Fruit fly (Drosophila melanogaster) whole organism, embryonic: Measurements from ENCODE around the gene SclA.

Source experiments
- Bdp1 ChIP-seq: fragments of 200-800 bp; sonication (Bioruptor generic); optimal IDR thresholded peaks from 3 replicates; lab custom pipeline; 2016; ENCODE audit warnings: missing biosample characterization, missing genetic modification characterization
- Bgb ChIP-seq: fragments of 200-800 bp; sonication (Bioruptor generic); IDR thresholded peaks from 2 replicates; pipeline ENCODE4 v1.3.6; 2022; ENCODE audit warnings: missing biosample characterization, missing genetic modification characterization; ENCODE audit not compliant: partially characterized antibody
- BtbVII ChIP-seq: fragments of 200-800 bp; sonication (Bioruptor generic); optimal IDR thresholded peaks from 3 replicates; lab custom pipeline; 2017; ENCODE audit warnings: missing biosample characterization, mild to moderate bottlenecking, missing genetic modification characterization
- CG1233 ChIP-seq: fragments of 200-800 bp; sonication (Bioruptor generic); optimal IDR thresholded peaks from 4 replicates; lab custom pipeline; 2018; ENCODE audit warnings: missing biosample characterization, mild to moderate bottlenecking, missing genetic modification characterization
- CG12659 ChIP-seq: fragments of 200-800 bp; sonication (Bioruptor generic); optimal IDR thresholded peaks from 3 replicates; lab custom pipeline; 2017; ENCODE audit warnings: mild to moderate bottlenecking, missing biosample characterization, missing genetic modification reagents, missing genetic modification characterization
- CG12769 ChIP-seq: fragments of 200-800 bp; sonication (Bioruptor generic); optimal IDR thresholded peaks from 2 replicates; lab custom pipeline; 2019; ENCODE audit warnings: missing biosample characterization, mild to moderate bottlenecking, missing genetic modification characterization, moderate library complexity
- CG13287 ChIP-seq: fragments of 200-800 bp; sonication (Bioruptor generic); IDR thresholded peaks from 2 replicates; pipeline ENCODE4 v1.3.6; 2022; ENCODE audit warnings: missing biosample characterization, missing genetic modification characterization; ENCODE audit not compliant: partially characterized antibody
- CG13624 ChIP-seq: fragments of 200-800 bp; sonication (Bioruptor generic); optimal IDR thresholded peaks from 2 replicates; lab custom pipeline; 2016; ENCODE audit warnings: missing biosample characterization, missing genetic modification characterization
- CG2129 ChIP-seq: fragments of 200-800 bp; sonication (Bioruptor generic); IDR thresholded peaks from 2 replicates; pipeline ENCODE4 v1.3.6; 2022; ENCODE audit warnings: missing biosample characterization, missing genetic modification characterization; ENCODE audit not compliant: partially characterized antibody
- CG2199 ChIP-seq: fragments of 200-800 bp; sonication (Bioruptor generic); IDR thresholded peaks from 3 replicates; pipeline ENCODE4 v1.3.6; 2022; ENCODE audit warnings: missing biosample characterization, missing genetic modification characterization
- CG30403 ChIP-seq: fragments of 200-800 bp; sonication (Bioruptor generic); optimal IDR thresholded peaks from 3 replicates; lab custom pipeline; 2016; ENCODE audit warnings: missing biosample characterization, missing genetic modification characterization
- CG31441 ChIP-seq: fragments of 200-800 bp; sonication (Bioruptor generic); IDR thresholded peaks from 2 replicates; pipeline ENCODE4 v1.3.6; 2022; ENCODE audit warnings: missing biosample characterization, missing genetic modification characterization
- CG32767 ChIP-seq: fragments of 200-800 bp; sonication (Bioruptor generic); IDR thresholded peaks from 2 replicates; pipeline ENCODE4 v1.3.6; 2022; ENCODE audit warnings: missing biosample characterization, missing genetic modification characterization
- CG33213 ChIP-seq: fragments of 200-800 bp; sonication (Bioruptor generic); optimal IDR thresholded peaks from 3 replicates; lab custom pipeline; 2016; ENCODE audit warnings: missing biosample characterization, missing genetic modification characterization
- CG33557 ChIP-seq: fragments of 200-800 bp; sonication (Bioruptor generic); optimal IDR thresholded peaks from 2 replicates; lab custom pipeline; 2019; ENCODE audit warnings: missing biosample characterization, mild to moderate bottlenecking, missing genetic modification characterization, moderate library complexity
- CG3838 ChIP-seq: fragments of 200-800 bp; sonication (Bioruptor generic); optimal IDR thresholded peaks from 3 replicates; lab custom pipeline; 2016; ENCODE audit warnings: missing biosample characterization, missing genetic modification characterization
- CG4404 ChIP-seq: fragments of 200-800 bp; sonication (Bioruptor generic); IDR thresholded peaks from 2 replicates; pipeline ENCODE4 v1.3.6; 2022; ENCODE audit warnings: missing biosample characterization, missing genetic modification characterization
- CG7357 ChIP-seq: fragments of 200-800 bp; sonication (Bioruptor generic); IDR thresholded peaks from 3 replicates; pipeline ENCODE4 v1.3.6; 2022; ENCODE audit warnings: missing biosample characterization, missing genetic modification characterization
- CG7839 ChIP-seq: fragments of 200-800 bp; sonication (Bioruptor generic); optimal IDR thresholded peaks from 3 replicates; lab custom pipeline; 2018; ENCODE audit warnings: missing biosample characterization, mild to moderate bottlenecking, missing genetic modification characterization, moderate library complexity
- CG8281 ChIP-seq: fragments of 200-800 bp; sonication (Bioruptor generic); optimal IDR thresholded peaks from 2 replicates; lab custom pipeline; 2018; ENCODE audit warnings: missing biosample characterization, mild to moderate bottlenecking, missing genetic modification characterization, moderate library complexity
- CG8290 ChIP-seq, 3 experiments: fragments of 200-800 bp; sonication (Bioruptor generic); optimal IDR thresholded peaks; 2 replicates each; lab custom pipeline; 2016 to 2019; ENCODE audit warnings: missing biosample characterization in 3 of 3, missing genetic modification characterization in 3 of 3, mild to moderate bottlenecking in 2 of 3, moderate library complexity in 1 of 3
- D19B ChIP-seq: fragments of 200-800 bp; sonication (Bioruptor generic); optimal IDR thresholded peaks from 2 replicates; lab custom pipeline; 2017; ENCODE audit warnings: missing biosample characterization, mild to moderate bottlenecking, missing genetic modification characterization
- Dbx ChIP-seq: fragments of 200-800 bp; sonication (Bioruptor generic); IDR thresholded peaks from 3 replicates; pipeline ENCODE4 v1.3.6; 2022; ENCODE audit warnings: missing biosample characterization, missing genetic modification characterization
- Deaf1 ChIP-seq: fragments of 200-800 bp; optimal IDR thresholded peaks from 3 replicates; lab custom pipeline; 2019; ENCODE audit warnings: missing biosample characterization, mild to moderate bottlenecking, missing genetic modification characterization, moderate library complexity
- E2f2 ChIP-seq: fragments of 200-800 bp; sonication (Bioruptor generic); IDR thresholded peaks from 2 replicates; pipeline ENCODE4 v1.3.6; 2022; ENCODE audit warnings: missing biosample characterization, missing genetic modification characterization
- Hmr ChIP-seq: fragments of 200-800 bp; sonication (Bioruptor generic); optimal IDR thresholded peaks from 3 replicates; lab custom pipeline; 2017; ENCODE audit warnings: mild to moderate bottlenecking, missing biosample characterization, missing genetic modification reagents, missing genetic modification characterization
- Hr78 ChIP-seq, 2 experiments: fragments of 200-800 bp in 1 of 2; fragments of >200 bp in 1 of 2; sonication (Bioruptor generic) in 1 of 2; optimal IDR thresholded peaks; 2 replicates each; lab custom pipeline; 2017 to 2019; ENCODE audit warnings: missing biosample characterization in 2 of 2, missing genetic modification characterization in 2 of 2, mild to moderate bottlenecking in 1 of 2, moderate library complexity in 1 of 2
- Med ChIP-seq: fragments of 200-800 bp; sonication (Bioruptor generic); peaks from one replicate; lab custom pipeline; 2016; ENCODE audit warnings: missing biosample characterization, missing genetic modification characterization, mild to moderate bottlenecking, inconsistent platforms, moderate library complexity
- PHDP ChIP-seq: fragments of 200-800 bp; sonication (Bioruptor generic); optimal IDR thresholded peaks from 3 replicates; lab custom pipeline; 2018; ENCODE audit warnings: missing biosample characterization, mild to moderate bottlenecking, missing genetic modification characterization, moderate library complexity
- Pdp1 ChIP-seq, 2 experiments: fragments of 200-800 bp; sonication (Bioruptor generic); optimal IDR thresholded peaks; 3 replicates each; lab custom pipeline; 2016; ENCODE audit warnings: missing biosample characterization in 2 of 2, missing genetic modification characterization in 2 of 2, mild to moderate bottlenecking in 1 of 2, moderate library complexity in 1 of 2
- Poxn ChIP-seq: fragments of 200-800 bp; sonication (Bioruptor generic); IDR thresholded peaks from 2 replicates; pipeline ENCODE4 v1.3.6; 2022; ENCODE audit warnings: missing biosample characterization, missing genetic modification characterization
- abd-A ChIP-seq: fragments of 200-800 bp; sonication (Bioruptor generic); optimal IDR thresholded peaks from 3 replicates; lab custom pipeline; 2019; ENCODE audit warnings: missing biosample characterization, mild to moderate bottlenecking, missing genetic modification characterization, moderate library complexity
- ap ChIP-seq: fragments of 200-800 bp; sonication (Bioruptor generic); IDR thresholded peaks from 2 replicates; pipeline ENCODE4 v1.3.6; 2022; ENCODE audit warnings: missing biosample characterization, missing genetic modification characterization
- ase ChIP-seq: fragments of 200-800 bp; sonication (Bioruptor generic); IDR thresholded peaks from 3 replicates; pipeline ENCODE4 v1.3.6; 2022; ENCODE audit warnings: missing biosample characterization, missing genetic modification characterization
- chinmo ChIP-seq: fragments of 200-800 bp; sonication (Bioruptor generic); IDR thresholded peaks from 4 replicates; pipeline ENCODE4 v1.3.6; 2022; ENCODE audit warnings: missing biosample characterization, missing genetic modification characterization; ENCODE audit not compliant: partially characterized antibody
- dati ChIP-seq: fragments of 200-800 bp; sonication (Bioruptor generic); IDR thresholded peaks from 2 replicates; pipeline ENCODE4 v1.3.6; 2022; ENCODE audit warnings: missing biosample characterization, missing genetic modification characterization
- exex ChIP-seq: fragments of 200-800 bp; sonication (Bioruptor generic); optimal IDR thresholded peaks from 4 replicates; lab custom pipeline; 2018; ENCODE audit warnings: missing biosample characterization, mild to moderate bottlenecking, missing genetic modification characterization, moderate library complexity
- ftz-f1 ChIP-seq: fragments of 200-800 bp; sonication (Bioruptor generic); optimal IDR thresholded peaks from 2 replicates; lab custom pipeline; 2016; ENCODE audit warnings: missing biosample characterization, missing genetic modification characterization
- ind ChIP-seq: fragments of 200-800 bp; sonication (Bioruptor generic); optimal IDR thresholded peaks from 3 replicates; lab custom pipeline; 2016; ENCODE audit warnings: missing biosample characterization, missing genetic modification characterization
- lab ChIP-seq: fragments of 200-800 bp; sonication (Bioruptor generic); optimal IDR thresholded peaks from 3 replicates; lab custom pipeline; 2017; ENCODE audit warnings: missing biosample characterization, missing genetic modification characterization, mild to moderate bottlenecking, moderate library complexity, missing genetic modification reagents
- mirr ChIP-seq: fragments of 200-800 bp; sonication (Bioruptor generic); optimal IDR thresholded peaks from 3 replicates; lab custom pipeline; 2018; ENCODE audit warnings: missing biosample characterization, mild to moderate bottlenecking, missing genetic modification characterization
- oc ChIP-seq: fragments of 200-800 bp; sonication (Bioruptor generic); optimal IDR thresholded peaks from 2 replicates; lab custom pipeline; 2018; ENCODE audit warnings: missing biosample characterization, mild to moderate bottlenecking, missing genetic modification characterization, moderate library complexity
- sc ChIP-seq, 3 experiments: fragments of >200 bp in 2 of 3; fragments of 200-800 bp in 1 of 3; sonication (Bioruptor generic) in 1 of 3; optimal IDR thresholded peaks; 2 replicates in 2 of 3; 3 replicates in 1 of 3; lab custom pipeline; 2017; ENCODE audit warnings: mild to moderate bottlenecking in 1 of 3, missing biosample characterization in 1 of 3, missing genetic modification characterization in 1 of 3, missing genetic modification reagents in 1 of 3
- sd ChIP-seq: fragments of 200-800 bp; sonication (Bioruptor generic); optimal IDR thresholded peaks from 3 replicates; lab custom pipeline; 2018; ENCODE audit warnings: missing biosample characterization, mild to moderate bottlenecking, missing genetic modification characterization, moderate library complexity
- so ChIP-seq: fragments of 200-800 bp; sonication (Bioruptor generic); IDR thresholded peaks from 3 replicates; pipeline ENCODE4 v1.3.6; 2022; ENCODE audit warnings: missing biosample characterization, missing genetic modification characterization
- sqz ChIP-seq: fragments of 200-800 bp; sonication (Bioruptor generic); optimal IDR thresholded peaks from 3 replicates; lab custom pipeline; 2018; ENCODE audit warnings: missing biosample characterization, mild to moderate bottlenecking, missing genetic modification characterization
- sug ChIP-seq: fragments of 200-800 bp; optimal IDR thresholded peaks from 2 replicates; lab custom pipeline; 2019; ENCODE audit warnings: missing biosample characterization, mild to moderate bottlenecking, missing genetic modification characterization, moderate library complexity
- z ChIP-seq: fragments of 200-800 bp; sonication (Bioruptor generic); IDR thresholded peaks from 3 replicates; pipeline ENCODE4 v1.3.6; 2022; ENCODE audit warnings: missing biosample characterization, missing genetic modification characterization

SclA gene

DNA sequence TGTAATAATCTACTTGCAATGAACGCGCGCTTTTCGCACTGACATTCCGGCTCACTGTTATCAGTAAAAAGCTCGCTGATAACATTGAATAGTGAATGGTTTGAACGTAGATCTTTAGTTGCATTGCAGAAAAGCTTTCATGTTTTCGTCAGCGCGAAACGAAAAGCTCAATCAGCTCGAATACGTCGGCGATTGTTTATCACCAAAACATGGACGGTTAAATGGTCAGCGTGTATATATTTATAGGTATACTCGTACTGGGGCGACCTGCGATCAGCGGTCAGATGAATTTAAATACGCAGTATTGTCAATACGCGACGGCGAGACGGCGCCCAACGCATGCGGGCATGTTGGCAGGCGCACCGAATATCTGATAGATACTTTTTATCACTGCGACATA, 48.7 kb downstream of the SclA start:
- TF ChIP-seq CG1233 (GFP tag; lab: Kevin White, UChicago) = no peak
- TF ChIP-seq sqz (GFP tag; lab: Kevin White, UChicago) = no peak
- TF ChIP-seq CG31441 (GFP tag; lab: Robert Waterston, UW) = no peak
- peak; percentile 50; the same call in 1 of the 2 replicates for TF ChIP-seq CG32767 (GFP tag; lab: Robert Waterston, UW)
- TF ChIP-seq exex (tag; lab: Kevin White, UChicago) = peak; percentile 33
- TF ChIP-seq Bdp1 (GFP tag; lab: Kevin White, UChicago) = no peak
- no peak for TF ChIP-seq CG33557
- TF ChIP-seq CG8281 (tag; lab: Kevin White, UChicago) = peak; percentile 3
- TF ChIP-seq CG12769 (tag; lab: Kevin White, UChicago) = peak; percentile 69
- no peak for TF ChIP-seq CG3838
- no peak for TF ChIP-seq ind (GFP tag; lab: Kevin White, UChicago)
- TF ChIP-seq PHDP (tag; lab: Kevin White, UChicago) = no peak
- no peak for TF ChIP-seq Poxn (GFP tag; lab: Robert Waterston, UW)
- peak; percentile 51 for TF ChIP-seq ftz-f1 (GFP tag; lab: Kevin White, UChicago)
- TF ChIP-seq CG12659 (GFP tag; lab: Kevin White, UChicago) = no peak
- no peak for TF ChIP-seq CG2129 (GFP tag; lab: Robert Waterston, UW)
- TF ChIP-seq CG7357 (GFP tag; lab: Robert Waterston, UW) = no peak
- TF ChIP-seq dati (GFP tag; lab: Robert Waterston, UW) = no peak
- TF ChIP-seq sug = peak; percentile 44
- peak in 1 of 2 experiments; percentile 45 for TF ChIP-seq Hr78 (GFP tag; optimal IDR thresholded peaks at IDR 0.05; lab: Kevin White, UChicago)
- TF ChIP-seq mirr = peak; percentile 18
- no peak for TF ChIP-seq CG8290 (GFP tag; optimal IDR thresholded peaks at IDR 0.05; lab: Kevin White, UChicago)
- peak in 1 of 2 experiments; percentile 45 for TF ChIP-seq CG8290 (tag; optimal IDR thresholded peaks at IDR 0.05; lab: Kevin White, UChicago)
- no peak for TF ChIP-seq CG33213 (GFP tag; lab: Kevin White, UChicago)
- TF ChIP-seq ap = no peak
- TF ChIP-seq lab (GFP tag; lab: Kevin White, UChicago) = peak; percentile 15
- TF ChIP-seq CG13624 (GFP tag; lab: Kevin White, UChicago) = peak; percentile 55
- 0 out of 2 replicates have a peak, but pooled peaks have one; percentile 19 for TF ChIP-seq E2f2
- no peak for TF ChIP-seq CG30403 (GFP tag; lab: Kevin White, UChicago)
- peak; percentile 22 for TF ChIP-seq Deaf1 (tag; lab: Kevin White, UChicago)
- peak in 1 of 2 experiments; percentile 0 for TF ChIP-seq Pdp1 (GFP tag; optimal IDR thresholded peaks at IDR 0.05; lab: Kevin White, UChicago)
- TF ChIP-seq z (GFP tag; lab: Robert Waterston, UW) = no peak
- TF ChIP-seq Dbx (GFP tag; lab: Robert Waterston, UW) = 0 out of 3 replicates have a peak, but pooled peaks have one; percentile 28
- TF ChIP-seq chinmo (GFP tag; lab: Robert Waterston, UW) = peak; percentile 93
- TF ChIP-seq CG2199 (GFP tag; lab: Robert Waterston, UW) = peak; percentile 92; the same call in 2 of the 3 replicates
- TF ChIP-seq CG7839 = no peak
- peak; percentile 65 for TF ChIP-seq Med (GFP tag; lab: Kevin White, UChicago)
- no peak for TF ChIP-seq D19B (GFP tag; lab: Kevin White, UChicago)
- 0 out of 3 replicates have a peak, but pooled peaks have one; percentile 6 for TF ChIP-seq so (GFP tag; lab: Robert Waterston, UW)
- TF ChIP-seq CG13287 (GFP tag; lab: Robert Waterston, UW) = peak; percentile 34; the same call in 1 of the 2 replicates
- peak; percentile 37; the same call in 1 of the 2 replicates for TF ChIP-seq Bgb (GFP tag; lab: Robert Waterston, UW)
- TF ChIP-seq oc = no peak
- no peak for TF ChIP-seq Hmr (GFP tag; lab: Kevin White, UChicago)
- peak; percentile 21 for TF ChIP-seq abd-A (tag; lab: Kevin White, UChicago)
- TF ChIP-seq CG4404 (GFP tag; lab: Robert Waterston, UW) = no peak
- no peak for TF ChIP-seq sc (optimal IDR thresholded peaks at IDR 0.05; lab: Kevin White, UChicago)
- TF ChIP-seq sc (GFP tag; optimal IDR thresholded peaks at IDR 0.05; lab: Kevin White, UChicago) = no peak
- TF ChIP-seq BtbVII (GFP tag; lab: Kevin White, UChicago) = peak; percentile 16
- peak; percentile 89 for TF ChIP-seq sd (tag; lab: Kevin White, UChicago)
- TF ChIP-seq ase (GFP tag; lab: Robert Waterston, UW) = no peak
